Fruit fly (Drosophila melanogaster) whole organism, embryonic: Measurements from ENCODE around the gene Sfp33A4.

Experiments
- Bdp1 ChIP-seq: fragments of 200-800 bp; sonication (Bioruptor generic); optimal IDR thresholded peaks from 3 replicates; lab custom pipeline; 2016; ENCODE audit warnings: missing biosample characterization, missing genetic modification characterization
- Blimp-1 ChIP-seq: fragments of 200-800 bp; sonication (Bioruptor generic); optimal IDR thresholded peaks from 3 replicates; lab custom pipeline; 2018; ENCODE audit warnings: missing biosample characterization, missing genetic modification characterization, mild to moderate bottlenecking, moderate library complexity, missing genetic modification reagents
- CG10366 ChIP-seq: fragments of 200-800 bp; sonication (Bioruptor generic); IDR thresholded peaks from 2 replicates; pipeline ENCODE4 v1.3.6; 2022; ENCODE audit warnings: missing biosample characterization, missing genetic modification characterization
- CG10959 ChIP-seq: fragments of 200-800 bp; sonication (Bioruptor generic); IDR thresholded peaks from 2 replicates; pipeline ENCODE4 v1.3.6; 2022; ENCODE audit warnings: missing biosample characterization, missing genetic modification characterization
- CG10979 ChIP-seq: fragments of 200-800 bp; sonication (Bioruptor generic); optimal IDR thresholded peaks from 2 replicates; lab custom pipeline; 2018; ENCODE audit warnings: missing biosample characterization, mild to moderate bottlenecking, missing genetic modification characterization, moderate library complexity
- CG11456 ChIP-seq: fragments of 200-800 bp; sonication (Bioruptor generic); IDR thresholded peaks from 3 replicates; pipeline ENCODE4 v1.3.6; 2022; ENCODE audit warnings: missing biosample characterization, missing genetic modification characterization
- CG14441 ChIP-seq: fragments of 200-800 bp; sonication (Bioruptor generic); IDR thresholded peaks from 2 replicates; pipeline ENCODE4 v1.3.6; 2022; ENCODE audit warnings: missing biosample characterization, missing genetic modification characterization
- CG15269 ChIP-seq: fragments of 200-800 bp; sonication (Bioruptor generic); optimal IDR thresholded peaks from 2 replicates; lab custom pipeline; 2018; ENCODE audit warnings: missing biosample characterization, mild to moderate bottlenecking, missing genetic modification characterization, moderate library complexity
- CG1529 ChIP-seq: fragments of 200-800 bp; sonication (Bioruptor generic); optimal IDR thresholded peaks from 3 replicates; lab custom pipeline; 2018; ENCODE audit warnings: missing biosample characterization, missing genetic modification characterization
- CG16813 ChIP-seq: fragments of 200-800 bp; sonication (Bioruptor generic); IDR thresholded peaks from 3 replicates; pipeline ENCODE4 v1.3.6; 2022; ENCODE audit warnings: missing biosample characterization, missing genetic modification characterization; ENCODE audit not compliant: partially characterized antibody
- CG16815 ChIP-seq: fragments of 200-800 bp; sonication (Bioruptor generic); optimal IDR thresholded peaks from 3 replicates; lab custom pipeline; 2017; ENCODE audit warnings: missing biosample characterization, mild to moderate bottlenecking, missing genetic modification characterization
- CG30403 ChIP-seq: fragments of 200-800 bp; sonication (Bioruptor generic); optimal IDR thresholded peaks from 3 replicates; lab custom pipeline; 2016; ENCODE audit warnings: missing biosample characterization, missing genetic modification characterization
- CG3065 ChIP-seq: fragments of 200-800 bp; sonication (Bioruptor generic); optimal IDR thresholded peaks from 2 replicates; lab custom pipeline; 2016; ENCODE audit warnings: missing biosample characterization, missing genetic modification characterization
- CG3163 ChIP-seq: fragments of 200-800 bp; sonication (Bioruptor generic); optimal IDR thresholded peaks from 3 replicates; lab custom pipeline; 2016; ENCODE audit warnings: missing biosample characterization, missing genetic modification characterization
- CG4617 ChIP-seq: fragments of 200-800 bp; sonication (Bioruptor generic); optimal IDR thresholded peaks from 3 replicates; lab custom pipeline; 2016; ENCODE audit warnings: missing biosample characterization, missing genetic modification characterization, borderline replicate concordance
- CG8290 ChIP-seq, 3 experiments: fragments of 200-800 bp; sonication (Bioruptor generic); optimal IDR thresholded peaks; 2 replicates each; lab custom pipeline; 2016 to 2019; ENCODE audit warnings: missing biosample characterization in 3 of 3, missing genetic modification characterization in 3 of 3, mild to moderate bottlenecking in 2 of 3, moderate library complexity in 1 of 3
- CG8478 ChIP-seq: fragments of >200 bp; optimal IDR thresholded peaks from 2 replicates; lab custom pipeline; 2018
- CG8924 ChIP-seq: fragments of 200-800 bp; optimal IDR thresholded peaks from 3 replicates; lab custom pipeline; 2019; ENCODE audit warnings: missing biosample characterization, mild to moderate bottlenecking, missing genetic modification characterization, moderate library complexity
- CG9609 ChIP-seq: fragments of 200-800 bp; sonication (Bioruptor generic); optimal IDR thresholded peaks from 3 replicates; lab custom pipeline; 2016; ENCODE audit warnings: missing biosample characterization, missing genetic modification characterization
- CHES-1-like ChIP-seq: fragments of 200-800 bp; sonication (Bioruptor generic); optimal IDR thresholded peaks from 2 replicates; lab custom pipeline; 2016; ENCODE audit warnings: missing biosample characterization, missing genetic modification characterization
- Camta ChIP-seq: fragments of 200-800 bp; sonication (Bioruptor generic); optimal IDR thresholded peaks from 2 replicates; lab custom pipeline; 2016; ENCODE audit warnings: missing biosample characterization, missing genetic modification characterization
- Dip2 ChIP-seq: fragments of 200-800 bp; sonication (Bioruptor generic); IDR thresholded peaks from 2 replicates; pipeline ENCODE4 v1.3.6; 2022; ENCODE audit warnings: missing biosample characterization, missing genetic modification characterization
- GATAe ChIP-seq: fragments of 200-800 bp; sonication (Bioruptor generic); conservative IDR thresholded peaks from 2 replicates; pipeline ENCODE4 v1.3.6; 2022; ENCODE audit warnings: missing biosample characterization, missing genetic modification characterization
- H2.0 ChIP-seq: fragments of 200-800 bp; sonication (Bioruptor generic); IDR thresholded peaks from 2 replicates; pipeline ENCODE4 v1.3.6; 2022; ENCODE audit warnings: missing biosample characterization, missing genetic modification characterization
- HmgD ChIP-seq: fragments of 200-800 bp; sonication (Bioruptor generic); optimal IDR thresholded peaks from 3 replicates; lab custom pipeline; 2016; ENCODE audit warnings: missing biosample characterization, missing genetic modification characterization
- Jarid2 ChIP-seq: fragments of 200-800 bp; sonication (Bioruptor generic); optimal IDR thresholded peaks from 3 replicates; lab custom pipeline; 2017; ENCODE audit warnings: mild to moderate bottlenecking, missing biosample characterization, missing genetic modification reagents, missing genetic modification characterization
- MESR4 ChIP-seq: fragments of 200-800 bp; sonication (Bioruptor generic); optimal IDR thresholded peaks from 2 replicates; lab custom pipeline; 2018; ENCODE audit warnings: missing biosample characterization, mild to moderate bottlenecking, missing genetic modification characterization, moderate library complexity
- Six4 ChIP-seq: fragments of 200-800 bp; sonication (Bioruptor generic); optimal IDR thresholded peaks from 2 replicates; lab custom pipeline; 2016; ENCODE audit warnings: missing biosample characterization, missing genetic modification characterization
- TFAM ChIP-seq: fragments of 200-800 bp; sonication (Bioruptor generic); optimal IDR thresholded peaks from 2 replicates; lab custom pipeline; 2017; ENCODE audit warnings: missing biosample characterization, missing genetic modification characterization, inconsistent platforms
- Vsx1 ChIP-seq: fragments of 200-800 bp; sonication (Bioruptor generic); optimal IDR thresholded peaks from 2 replicates; lab custom pipeline; 2017; ENCODE audit warnings: missing biosample characterization, mild to moderate bottlenecking, missing genetic modification characterization, missing genetic modification reagents
- ab ChIP-seq: fragments of 200-800 bp; sonication (Bioruptor generic); optimal IDR thresholded peaks from 2 replicates; lab custom pipeline; 2016; ENCODE audit warnings: missing biosample characterization, missing genetic modification characterization
- ara ChIP-seq: fragments of 200-800 bp; sonication (Bioruptor generic); IDR thresholded peaks from 2 replicates; pipeline ENCODE4 v1.3.6; 2022; ENCODE audit warnings: missing biosample characterization, missing genetic modification characterization
- chif ChIP-seq, 2 experiments: fragments of 200-800 bp; sonication (Bioruptor generic); optimal IDR thresholded peaks; 3 replicates each; lab custom pipeline; 2016; ENCODE audit warnings: missing biosample characterization in 2 of 2, missing genetic modification characterization in 2 of 2
- dan ChIP-seq: fragments of 200-800 bp; sonication (Bioruptor generic); IDR thresholded peaks from 2 replicates; pipeline ENCODE4 v1.3.6; 2022; ENCODE audit warnings: missing biosample characterization, missing genetic modification characterization
- dm ChIP-seq: fragments of 200-800 bp; sonication (Bioruptor generic); optimal IDR thresholded peaks from 3 replicates; lab custom pipeline; 2016; ENCODE audit warnings: missing biosample characterization, missing genetic modification characterization
- emc ChIP-seq: fragments of 200-800 bp; sonication (Bioruptor generic); optimal IDR thresholded peaks from 2 replicates; lab custom pipeline; 2016; ENCODE audit warnings: missing biosample characterization, missing genetic modification characterization
- ewg ChIP-seq: fragments of 200-800 bp; sonication (Bioruptor generic); optimal IDR thresholded peaks from 3 replicates; lab custom pipeline; 2017; ENCODE audit warnings: mild to moderate bottlenecking, missing biosample characterization, missing genetic modification reagents, missing genetic modification characterization
- exex ChIP-seq: fragments of 200-800 bp; sonication (Bioruptor generic); optimal IDR thresholded peaks from 4 replicates; lab custom pipeline; 2018; ENCODE audit warnings: missing biosample characterization, mild to moderate bottlenecking, missing genetic modification characterization, moderate library complexity
- fd64A ChIP-seq: fragments of 200-800 bp; sonication (Bioruptor generic); optimal IDR thresholded peaks from 3 replicates; lab custom pipeline; 2018; ENCODE audit warnings: missing biosample characterization, mild to moderate bottlenecking, missing genetic modification characterization
- gcm ChIP-seq: fragments of 200-800 bp; sonication (Bioruptor generic); optimal IDR thresholded peaks from 2 replicates; lab custom pipeline; 2019; ENCODE audit warnings: missing biosample characterization, mild to moderate bottlenecking, missing genetic modification characterization, moderate library complexity
- hth ChIP-seq: fragments of >200 bp; optimal IDR thresholded peaks from 2 replicates; lab custom pipeline; 2017; ENCODE audit warnings: inconsistent platforms
- nau ChIP-seq: fragments of 200-800 bp; sonication (Bioruptor generic); optimal IDR thresholded peaks from 3 replicates; lab custom pipeline; 2017; ENCODE audit warnings: missing biosample characterization, mild to moderate bottlenecking, missing genetic modification characterization, missing genetic modification reagents
- peb ChIP-seq: fragments of 200-800 bp; sonication (Bioruptor generic); IDR thresholded peaks from 2 replicates; pipeline ENCODE4 v1.3.6; 2022; ENCODE audit warnings: missing biosample characterization, missing genetic modification characterization
- phol ChIP-seq: fragments of 200-800 bp; sonication (Bioruptor generic); optimal IDR thresholded peaks from 3 replicates; lab custom pipeline; 2018; ENCODE audit warnings: missing biosample characterization, mild to moderate bottlenecking, missing genetic modification characterization, moderate library complexity
- pita ChIP-seq: fragments of 200-800 bp; sonication (Bioruptor generic); optimal IDR thresholded peaks from 2 replicates; lab custom pipeline; 2017; ENCODE audit warnings: missing biosample characterization, mild to moderate bottlenecking, missing genetic modification characterization
- psq ChIP-seq: fragments of 200-800 bp; sonication (Bioruptor generic); optimal IDR thresholded peaks from 2 replicates; lab custom pipeline; 2017; ENCODE audit warnings: missing biosample characterization, missing genetic modification characterization
- pzg ChIP-seq: fragments of 200-800 bp; sonication (Bioruptor generic); optimal IDR thresholded peaks from 3 replicates; lab custom pipeline; 2018; ENCODE audit warnings: missing biosample characterization, mild to moderate bottlenecking, missing genetic modification characterization, moderate library complexity
- sug ChIP-seq: fragments of 200-800 bp; optimal IDR thresholded peaks from 2 replicates; lab custom pipeline; 2019; ENCODE audit warnings: missing biosample characterization, mild to moderate bottlenecking, missing genetic modification characterization, moderate library complexity
- tin ChIP-seq: fragments of 200-800 bp; sonication (Bioruptor generic); optimal IDR thresholded peaks from 3 replicates; lab custom pipeline; 2016; ENCODE audit warnings: missing biosample characterization, missing genetic modification characterization
- tx ChIP-seq: fragments of 200-800 bp; sonication (Bioruptor generic); optimal IDR thresholded peaks from 2 replicates; lab custom pipeline; 2016; ENCODE audit warnings: missing biosample characterization, missing genetic modification characterization

Sfp33A4 gene

DNA sequence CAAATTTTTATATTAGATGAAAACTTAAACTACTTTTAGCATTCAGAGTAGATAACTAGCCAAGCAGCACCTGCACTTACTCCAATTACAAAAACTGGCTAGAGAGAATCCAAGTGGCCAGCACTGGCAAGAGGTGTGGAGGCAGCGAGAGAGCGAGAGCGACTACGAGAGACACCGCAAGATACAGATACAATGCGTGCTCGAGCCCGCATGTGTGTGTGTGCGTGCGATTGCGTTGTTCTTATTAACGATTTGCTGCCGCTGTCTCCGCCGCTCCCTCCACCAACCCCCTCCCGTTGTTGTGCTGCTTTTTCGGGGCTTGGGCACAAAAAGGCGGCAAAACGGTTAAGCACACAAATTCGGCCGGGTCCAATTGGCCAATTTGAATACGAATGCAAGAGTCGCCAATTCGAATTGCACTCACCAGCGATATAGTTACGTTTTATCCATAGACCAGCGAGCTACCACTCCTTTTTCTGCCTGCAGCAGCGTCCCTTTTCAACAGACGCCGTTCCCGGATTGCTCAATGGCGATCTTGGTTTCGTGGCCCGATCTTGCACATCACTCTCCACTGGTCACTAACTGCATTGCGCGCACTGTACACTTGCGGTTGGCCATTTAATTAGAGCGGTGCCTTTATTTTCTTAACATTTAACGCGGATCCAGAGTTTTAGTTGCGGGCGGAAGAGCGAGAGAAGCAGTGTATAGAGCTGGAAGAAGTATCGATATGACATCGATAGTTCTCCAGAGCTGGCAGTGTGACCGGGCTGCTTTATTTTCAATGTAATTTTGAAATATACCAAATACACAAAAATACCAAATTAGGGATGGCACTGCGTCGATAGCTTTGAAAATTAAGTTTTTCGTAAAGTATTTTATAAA is 28.1 kb upstream of the Sfp33A4 start, which contains the start of gene crol (continued):
- TF ChIP-seq tx (GFP tag; lab: Kevin White, UChicago) (no peak), CG3065 (GFP tag; lab: Kevin White, UChicago) (no peak), CG16815 (GFP tag; lab: Kevin White, UChicago) (no peak), pita (GFP tag; lab: Kevin White, UChicago) (no peak), Vsx1 (GFP tag; lab: Kevin White, UChicago) (no peak), psq (GFP tag; lab: Kevin White, UChicago) (no peak), CG30403 (GFP tag; lab: Kevin White, UChicago) (peak; percentile 10), CG8478 (no peak), exex (tag; lab: Kevin White, UChicago) (peak; percentile 15), Dip2 (GFP tag; lab: Robert Waterston, UW) (no peak), GATAe (GFP tag; lab: Robert Waterston, UW) (no peak), dm (no peak), CG8924 (peak; percentile 42), CG10366 (GFP tag; lab: Robert Waterston, UW) (0 out of 2 replicates have a peak, but pooled peaks have one; percentile 13), CHES-1-like (GFP tag; lab: Kevin White, UChicago) (peak; percentile 46), tin (GFP tag; lab: Kevin White, UChicago) (no peak), CG9609 (GFP tag; lab: Kevin White, UChicago) (no peak), Blimp-1 (peak; percentile 10), gcm (GFP tag; lab: Kevin White, UChicago) (peak; percentile 40), emc (GFP tag; lab: Kevin White, UChicago) (no peak), CG14441 (GFP tag; lab: Robert Waterston, UW) (no peak), MESR4 (GFP tag; lab: Kevin White, UChicago) (peak; percentile 89), fd64A (no peak), Camta (no peak), phol (tag; lab: Kevin White, UChicago) (peak; percentile 43), ewg (GFP tag; lab: Kevin White, UChicago) (no peak), CG1529 (GFP tag; lab: Kevin White, UChicago) (no peak), CG10959 (no peak), Six4 (GFP tag; lab: Kevin White, UChicago) (no peak), HmgD (no peak), Bdp1 (GFP tag; lab: Kevin White, UChicago) (no peak), chif (GFP tag; optimal IDR thresholded peaks at IDR 0.05; lab: Kevin White, UChicago) (no peak), CG3163 (GFP tag; lab: Kevin White, UChicago) (no peak), peb (GFP tag; lab: Robert Waterston, UW) (no peak), CG8290 (GFP tag; optimal IDR thresholded peaks at IDR 0.05; lab: Kevin White, UChicago) (no peak), CG8290 (tag; optimal IDR thresholded peaks at IDR 0.05; lab: Kevin White, UChicago) (peak in 1 of 2 experiments; percentile 64), nau (GFP tag; lab: Kevin White, UChicago) (peak; percentile 13), H2.0 (GFP tag; lab: Robert Waterston, UW) (no peak), CG10979 (peak; percentile 27), pzg (peak; percentile 81), ab (no peak), CG15269 (peak; percentile 1), sug (tag; lab: Kevin White, UChicago) (peak; percentile 28), CG16813 (peak; percentile 86), CG4617 (GFP tag; lab: Kevin White, UChicago) (peak; percentile 47), hth (lab: Kevin White, UChicago) (no peak), dan (no peak), ara (no peak), TFAM (GFP tag; lab: Kevin White, UChicago) (no peak), CG11456 (peak; percentile 33; the same call in 1 of the 3 replicates), Jarid2 (GFP tag; lab: Kevin White, UChicago) (no peak)
